Worm (Caenorhabditis elegans) whole organism, L2 larva: ENCODE results near the gene rev-3.

Source experiments
- C34F6.9 ChIP-seq: fragments of 150-350 bp; optimal IDR thresholded peaks from 2 replicates; lab custom pipeline; 2014; ENCODE audit warnings: missing biosample characterization, missing genetic modification characterization
- F13H6.1 ChIP-seq: sonication (generic microtip); optimal IDR thresholded peaks from 2 replicates; lab custom pipeline; 2016; ENCODE audit warnings: missing genetic modification characterization, missing compliant biosample characterization
- R02D3.7 ChIP-seq: fragments of 150-350 bp; optimal IDR thresholded peaks from 2 replicates; lab custom pipeline; 2014; ENCODE audit warnings: missing biosample characterization, missing genetic modification characterization
- Y55F3AM.14 ChIP-seq: fragments of 200-800 bp; sonication (Bioruptor generic); optimal IDR thresholded peaks from 2 replicates; lab custom pipeline; 2018; ENCODE audit warnings: mild to moderate bottlenecking, missing genetic modification characterization, missing compliant biosample characterization
- ZK546.5 ChIP-seq: sonication (generic microtip); optimal IDR thresholded peaks from 2 replicates; lab custom pipeline; 2017; ENCODE audit warnings: missing biosample characterization, missing genetic modification characterization
- alr-1 ChIP-seq: fragments of 150-350 bp; optimal IDR thresholded peaks from 2 replicates; lab custom pipeline; 2014; ENCODE audit warnings: missing biosample characterization, missing genetic modification characterization
- aly-2 ChIP-seq: fragments of 150-350 bp; optimal IDR thresholded peaks from 2 replicates; lab custom pipeline; 2014; ENCODE audit warnings: missing biosample characterization, missing genetic modification characterization
- ama-1 ChIP-seq: fragments of 150-350 bp; optimal IDR thresholded peaks from 2 replicates; lab custom pipeline; 2018; ENCODE audit warnings: inconsistent platforms
- blmp-1 ChIP-seq: sonication (generic microtip); optimal IDR thresholded peaks from 2 replicates; lab custom pipeline; 2017; ENCODE audit warnings: missing genetic modification characterization, mild to moderate bottlenecking, missing compliant biosample characterization, antibody characterized with exemption, moderate library complexity; ENCODE audit not compliant: insufficient read depth
- ceh-82 ChIP-seq: fragments of 150-350 bp; optimal IDR thresholded peaks from 2 replicates; lab custom pipeline; 2014; ENCODE audit warnings: missing biosample characterization, missing genetic modification characterization
- crh-2 ChIP-seq: sonication (generic microtip); optimal IDR thresholded peaks from 2 replicates; lab custom pipeline; 2017; ENCODE audit warnings: missing biosample characterization, missing genetic modification characterization
- egl-27 ChIP-seq: sonication (generic microtip); optimal IDR thresholded peaks from 3 replicates; lab custom pipeline; 2017; ENCODE audit warnings: missing biosample characterization, missing genetic modification reagents, missing genetic modification characterization
- elt-3 ChIP-seq: sonication (generic microtip); optimal IDR thresholded peaks from 2 replicates; lab custom pipeline; 2017; ENCODE audit warnings: missing biosample characterization, missing genetic modification characterization
- fos-1 ChIP-seq: fragments of 150-350 bp; optimal IDR thresholded peaks from 2 replicates; lab custom pipeline; 2014; ENCODE audit warnings: missing biosample characterization, missing genetic modification characterization
- gmeb-1 ChIP-seq: fragments of 150-350 bp; optimal IDR thresholded peaks from 2 replicates; lab custom pipeline; 2014; ENCODE audit warnings: missing biosample characterization, missing genetic modification characterization
- lin-13 ChIP-seq: fragments of 150-350 bp; optimal IDR thresholded peaks from 2 replicates; lab custom pipeline; 2014; ENCODE audit warnings: missing biosample characterization, missing genetic modification reagents, missing genetic modification characterization
- lin-39 ChIP-seq: fragments of 150-350 bp; optimal IDR thresholded peaks from 2 replicates; lab custom pipeline; 2014; ENCODE audit warnings: missing biosample characterization, missing genetic modification reagents, missing genetic modification characterization
- mab-5 ChIP-seq: fragments of 150-350 bp; optimal IDR thresholded peaks from 2 replicates; lab custom pipeline; 2014; ENCODE audit warnings: missing biosample characterization, missing genetic modification characterization
- mbf-1 ChIP-seq: sonication (generic microtip); optimal IDR thresholded peaks from 2 replicates; lab custom pipeline; 2017; ENCODE audit warnings: missing biosample characterization, missing genetic modification characterization
- mdl-1 ChIP-seq, 2 experiments: fragments of 150-350 bp in 1 of 2; sonication (generic microtip) in 1 of 2; optimal IDR thresholded peaks; 2 replicates each; lab custom pipeline; 2017; ENCODE audit warnings: missing biosample characterization in 2 of 2, missing genetic modification characterization in 2 of 2
- nhr-11 ChIP-seq: fragments of 150-350 bp; optimal IDR thresholded peaks from 2 replicates; lab custom pipeline; 2014; ENCODE audit warnings: missing biosample characterization, missing genetic modification characterization
- nhr-23 ChIP-seq: fragments of 150-350 bp; optimal IDR thresholded peaks from 2 replicates; lab custom pipeline; 2014; ENCODE audit warnings: missing biosample characterization, missing genetic modification reagents, missing genetic modification characterization
- nhr-237 ChIP-seq: fragments of 150-350 bp; optimal IDR thresholded peaks from 2 replicates; lab custom pipeline; 2014; ENCODE audit warnings: missing biosample characterization, missing genetic modification characterization
- nhr-25 ChIP-seq: fragments of 150-350 bp; sonication (generic microtip); optimal IDR thresholded peaks from 3 replicates; lab custom pipeline; 2014; ENCODE audit warnings: missing biosample characterization, missing genetic modification characterization
- peb-1 ChIP-seq: fragments of 150-350 bp; optimal IDR thresholded peaks from 2 replicates; lab custom pipeline; 2014; ENCODE audit warnings: missing biosample characterization, missing genetic modification characterization
- sem-4 ChIP-seq: fragments of 150-350 bp; optimal IDR thresholded peaks from 2 replicates; lab custom pipeline; 2014; ENCODE audit warnings: missing biosample characterization, missing genetic modification reagents, missing genetic modification characterization
- sma-3 ChIP-seq: sonication (generic microtip); optimal IDR thresholded peaks from 2 replicates; lab custom pipeline; 2016; ENCODE audit warnings: missing genetic modification reagents, missing genetic modification characterization, missing compliant biosample characterization
- unc-55 ChIP-seq: fragments of 150-350 bp; sonication (generic microtip); optimal IDR thresholded peaks from 3 replicates; lab custom pipeline; 2014; ENCODE audit warnings: missing biosample characterization, missing genetic modification reagents, missing genetic modification characterization
- zag-1 ChIP-seq: fragments of 150-350 bp; optimal IDR thresholded peaks from 2 replicates; lab custom pipeline; 2014; ENCODE audit warnings: missing biosample characterization, missing genetic modification characterization
- ztf-1 ChIP-seq: fragments of 200-800 bp; sonication (Bioruptor generic); conservative IDR thresholded peaks from 2 replicates; pipeline ENCODE4 v1.3.6; 2022; ENCODE audit warnings: missing genetic modification characterization, missing compliant biosample characterization
- ztf-11 ChIP-seq: sonication (generic microtip); optimal IDR thresholded peaks from 2 replicates; lab custom pipeline; 2017; ENCODE audit warnings: missing biosample characterization, missing genetic modification characterization

rev-3 gene

DNA sequence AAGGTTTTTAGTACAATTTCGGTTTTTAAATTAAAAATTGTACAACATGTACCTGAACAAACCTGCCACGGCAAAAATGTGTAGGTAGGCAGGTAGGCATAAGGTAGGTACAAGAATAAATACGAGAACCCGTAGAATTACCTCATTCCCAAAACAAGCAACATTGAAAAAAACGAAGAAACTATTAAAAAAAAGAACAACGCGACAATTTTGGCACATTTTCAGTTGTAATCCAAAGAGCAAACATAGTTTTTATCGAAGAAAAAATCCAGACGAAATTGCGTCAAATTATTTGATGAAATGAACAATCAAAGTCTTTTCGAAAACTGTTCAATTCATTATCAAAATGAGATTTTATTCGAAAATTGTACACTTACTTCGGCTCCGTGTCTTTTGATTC lies 49.8 kb downstream of the rev-3 start, which contains the start of gene B0244.16:
B0244.16 (plus strand) TSS at position 301 of the 400 bp plus-strand sequence.
- TF ChIP-seq ceh-82 (tag; lab: Kevin White, UChicago) (no peak), Y55F3AM.14 (GFP tag; lab: Kevin White, UChicago) (no peak)
- TF ChIP-seq, all 48 proteins: peak for 0

- no peak for TF ChIP-seq aly-2 (tag; lab: Kevin White, UChicago)
- TF ChIP-seq mab-5 (tag; lab: Kevin White, UChicago) = no peak
- TF ChIP-seq crh-2 (tag; lab: Kevin White, UChicago) = no peak
- no peak for TF ChIP-seq ztf-1
Measured at ce11 chrIII:5737708-5738107, 52.7 kb downstream of the rev-3 start, which contains the start of gene B0244.6. B0244.6 (plus strand) TSS chrIII:5738008.

ce11 chrIII:5734905-5735304 lies 55.5 kb downstream of the rev-3 start, which contains the start of gene B0244.10:
B0244.10 (plus strand) TSS chrIII:5735158.
- TF ChIP-seq ZK546.5 (tag; lab: Kevin White, UChicago) = no peak
- TF ChIP-seq nhr-11 = no peak
- no peak for TF ChIP-seq nhr-23 (tag; lab: Kevin White, UChicago)
- TF ChIP-seq crh-2 (tag; lab: Kevin White, UChicago) = peak; percentile 34
- TF ChIP-seq gmeb-1 (tag; lab: Kevin White, UChicago) = peak; percentile 2
- no peak for TF ChIP-seq sma-3 (GFP tag; lab: Kevin White, UChicago)
- no peak for TF ChIP-seq alr-1 (tag; lab: Kevin White, UChicago)
- TF ChIP-seq mbf-1 (tag; lab: Kevin White, UChicago) = no peak
- peak; percentile 98 for TF ChIP-seq fos-1 (tag; lab: Kevin White, UChicago)
- TF ChIP-seq mdl-1 (tag; optimal IDR thresholded peaks at IDR 0.05; lab: Kevin White, UChicago) = no peak
- no peak for TF ChIP-seq R02D3.7 (tag; lab: Kevin White, UChicago)
- TF ChIP-seq egl-27 (tag; lab: Kevin White, UChicago) = no peak
- TF ChIP-seq ztf-1 = no peak
- TF ChIP-seq mab-5 (tag; lab: Kevin White, UChicago) = no peak
- TF ChIP-seq peb-1 (tag; lab: Kevin White, UChicago) = no peak
- TF ChIP-seq elt-3 (tag; lab: Kevin White, UChicago) = no peak
- no peak for TF ChIP-seq nhr-25 (tag; lab: Kevin White, UChicago)
- TF ChIP-seq zag-1 (tag; lab: Kevin White, UChicago) = no peak
- TF ChIP-seq sem-4 (tag; lab: Kevin White, UChicago) = no peak
- no peak for TF ChIP-seq lin-13
- TF ChIP-seq ama-1 (lab: Kevin White, UChicago) = no peak
- TF ChIP-seq blmp-1 (tag; lab: Kevin White, UChicago) = no peak
- no peak for TF ChIP-seq F13H6.1 (tag; lab: Kevin White, UChicago)

DNA sequence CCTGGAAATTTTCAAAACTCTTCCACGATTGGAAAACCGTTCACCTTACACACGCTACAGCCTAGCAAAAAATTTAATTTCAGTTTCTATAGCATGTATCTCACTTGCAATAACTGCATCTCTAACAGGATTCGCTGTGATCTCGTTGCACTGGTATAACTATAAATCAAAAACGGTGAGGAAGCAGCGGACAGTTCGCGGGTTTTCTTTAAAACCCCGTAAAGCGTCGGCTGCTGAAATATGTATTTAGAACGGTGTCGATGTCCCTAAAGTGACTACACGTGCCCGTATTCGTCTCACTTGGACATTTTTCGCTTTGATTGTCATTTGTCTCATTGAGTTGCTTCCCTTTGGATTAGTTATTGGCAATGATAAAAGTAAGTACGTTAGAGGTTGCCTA lies 56.1 kb downstream of the rev-3 start:
- TF ChIP-seq Y55F3AM.14 (GFP tag; lab: Kevin White, UChicago) = no peak
- TF ChIP-seq nhr-23 (tag; lab: Kevin White, UChicago) = no peak
- no peak for TF ChIP-seq aly-2 (tag; lab: Kevin White, UChicago)
- TF ChIP-seq ZK546.5 (tag; lab: Kevin White, UChicago) = no peak
- no peak for TF ChIP-seq egl-27 (tag; lab: Kevin White, UChicago)
- TF ChIP-seq peb-1 (tag; lab: Kevin White, UChicago) = no peak
- no peak for TF ChIP-seq crh-2 (tag; lab: Kevin White, UChicago)
- no peak for TF ChIP-seq C34F6.9 (tag; lab: Kevin White, UChicago)
- no peak for TF ChIP-seq unc-55 (GFP tag; lab: Kevin White, UChicago)
- no peak for TF ChIP-seq ama-1 (lab: Kevin White, UChicago)
- TF ChIP-seq lin-39 (tag; lab: Kevin White, UChicago) = no peak
- TF ChIP-seq blmp-1 (tag; lab: Kevin White, UChicago) = no peak
- TF ChIP-seq fos-1 (tag; lab: Kevin White, UChicago) = no peak
- no peak for TF ChIP-seq mdl-1 (tag; optimal IDR thresholded peaks at IDR 0.05; lab: Kevin White, UChicago)
- no peak for TF ChIP-seq nhr-237 (tag; lab: Kevin White, UChicago)
- no peak for TF ChIP-seq ztf-11
- no peak for TF ChIP-seq sem-4 (tag; lab: Kevin White, UChicago)
- TF ChIP-seq ztf-1 = no peak
- no peak for TF ChIP-seq nhr-25 (tag; lab: Kevin White, UChicago)
- TF ChIP-seq, all 48 proteins: peak for 0

DNA sequence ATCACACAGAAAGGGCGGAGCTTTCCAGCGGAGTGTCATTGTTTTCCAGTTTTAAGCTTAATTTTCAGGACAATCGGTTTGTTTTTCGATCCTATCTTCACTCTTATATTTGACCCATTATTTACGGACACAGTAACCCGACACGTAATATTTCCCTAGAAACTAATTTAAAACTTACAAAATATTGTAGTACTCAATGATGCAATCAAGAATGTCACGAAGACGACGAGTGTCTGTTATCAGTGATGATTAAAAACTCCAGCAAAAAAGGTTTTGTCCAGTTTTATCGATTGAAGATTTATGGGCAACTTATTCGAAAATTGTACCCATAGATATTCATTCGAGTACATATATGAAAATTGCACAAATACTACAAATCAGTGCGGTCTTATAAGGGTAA lies 57.5 kb downstream of the rev-3 start, which contains the start of gene B0244.17:
B0244.17 (plus strand) TSS at position 301 of the 400 bp plus-strand sequence.
- TF ChIP-seq sma-3 (GFP tag; lab: Kevin White, UChicago) = no peak
- no peak for TF ChIP-seq aly-2 (tag; lab: Kevin White, UChicago)
- TF ChIP-seq fos-1 (tag; lab: Kevin White, UChicago) = peak; percentile 73
